Fruit fly (Drosophila melanogaster): ENCODE measurements around the gene bcn92.
A peak's percentile ranks its signal among the peaks of the same experiment; 100 is the strongest.

bcn92 gene

DNA sequence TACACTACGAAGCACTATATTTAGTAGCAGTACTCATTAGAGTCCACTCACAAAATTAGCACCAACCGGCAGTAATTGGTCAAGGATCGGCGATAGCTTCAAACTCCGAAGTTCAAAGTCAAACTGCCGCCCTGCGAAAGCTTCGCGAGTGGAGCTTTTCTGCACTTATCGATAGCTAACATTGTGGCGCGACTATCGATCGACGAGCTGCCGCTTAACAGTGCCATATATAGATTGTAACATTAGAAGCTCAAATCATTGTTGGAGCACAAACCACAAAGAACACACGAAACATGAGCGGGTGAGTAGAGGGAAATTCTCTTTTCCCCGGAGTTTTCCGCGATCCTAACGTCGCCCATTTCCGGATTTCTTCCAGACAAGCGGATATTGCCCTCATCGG lies 4.3 kb downstream of the bcn92 start, which contains the start of gene Pgd (continued):
- TF ChIP-seq CG15514 (GFP tag; optimal IDR thresholded peaks at IDR 0.05) (peak; percentile 39), NFAT (GFP tag; IDR thresholded peaks at IDR 0.05) (no peak), sima (GFP tag; optimal IDR thresholded peaks at IDR 0.05) (no peak), CG13894 (tag; optimal IDR thresholded peaks at IDR 0.05) (no peak), Dref (GFP tag; IDR thresholded peaks at IDR 0.05) (peak; percentile 68), gce (GFP tag; IDR thresholded peaks at IDR 0.05) (no peak), CG13123 (GFP tag; optimal IDR thresholded peaks at IDR 0.05) (no peak), Jarid2 (GFP tag; optimal IDR thresholded peaks at IDR 0.05) (peak; percentile 15), slp2 (GFP tag; optimal IDR thresholded peaks at IDR 0.05) (no peak), Dll (GFP tag; IDR thresholded peaks at IDR 0.05; ENCODE audit: partially characterized antibody) (peak; percentile 57; the same call in 2 of the 4 replicates), CG18011 (GFP tag; optimal IDR thresholded peaks at IDR 0.05) (no peak), CG14710 (tag; optimal IDR thresholded peaks at IDR 0.05) (no peak), CG34376 (GFP tag; optimal IDR thresholded peaks at IDR 0.05) (peak; percentile 39), inv (GFP tag; IDR thresholded peaks at IDR 0.05; ENCODE audit: partially characterized antibody) (peak; percentile 34; the same call in 1 of the 2 replicates), Optix (GFP tag; IDR thresholded peaks at IDR 0.05) (no peak), Fer1 (GFP tag; optimal IDR thresholded peaks at IDR 0.05) (peak; percentile 37), CG17328 (GFP tag; IDR thresholded peaks at IDR 0.05) (no peak), Gug (GFP tag; IDR thresholded peaks at IDR 0.05) (no peak), Bteb2 (GFP tag; optimal IDR thresholded peaks at IDR 0.05) (no peak), Tbp (GFP tag; optimal IDR thresholded peaks at IDR 0.05) (no peak), Meics (GFP tag; optimal IDR thresholded peaks at IDR 0.05) (no peak), CG17359 (tag; optimal IDR thresholded peaks at IDR 0.05) (no peak), gfzf (GFP tag; optimal IDR thresholded peaks at IDR 0.05) (no peak), Drgx (GFP tag; IDR thresholded peaks at IDR 0.05) (no peak), CG2199 (GFP tag; IDR thresholded peaks at IDR 0.05) (no peak), CG8089 (GFP tag; optimal IDR thresholded peaks at IDR 0.05) (no peak), HLH4C (GFP tag; IDR thresholded peaks at IDR 0.05; ENCODE audit: partially characterized antibody) (peak; percentile 51; the same call in 2 of the 3 replicates), stc (GFP tag; IDR thresholded peaks at IDR 0.05) (no peak), pzg (GFP tag; optimal IDR thresholded peaks at IDR 0.05) (peak; percentile 56), CG13287 (GFP tag; IDR thresholded peaks at IDR 0.05; ENCODE audit: partially characterized antibody) (peak; percentile 79), Oli (tag; optimal IDR thresholded peaks at IDR 0.05) (no peak), eyg (GFP tag; optimal IDR thresholded peaks at IDR 0.05) (no peak), CG18619 (GFP tag; optimal IDR thresholded peaks at IDR 0.05) (no peak), Dp (GFP tag; optimal IDR thresholded peaks at IDR 0.05) (peak; percentile 75), CG12236 (GFP tag; optimal IDR thresholded peaks at IDR 0.05) (no peak), D19A (tag; optimal IDR thresholded peaks at IDR 0.05) (no peak), Pdp1 (GFP tag; optimal IDR thresholded peaks at IDR 0.05) (no peak), fru (optimal IDR thresholded peaks at IDR 0.05) (no peak), CHES-1-like (GFP tag; optimal IDR thresholded peaks at IDR 0.05) (no peak), Hmx (GFP tag; optimal IDR thresholded peaks at IDR 0.05) (no peak), hth (optimal IDR thresholded peaks at IDR 0.05) (no peak), Abd-B (GFP tag; optimal IDR thresholded peaks at IDR 0.05) (no peak), oc (tag; optimal IDR thresholded peaks at IDR 0.05) (no peak), CG6791 (GFP tag; IDR thresholded peaks at IDR 0.05; ENCODE audit: partially characterized antibody) (peak; percentile 60; the same call in 2 of the 3 replicates), Spps (tag; optimal IDR thresholded peaks at IDR 0.05) (no peak), HLH54F (GFP tag; optimal IDR thresholded peaks at IDR 0.05) (no peak), CG17361 (GFP tag; IDR thresholded peaks at IDR 0.05) (no peak), CG33213 (GFP tag; optimal IDR thresholded peaks at IDR 0.05) (no peak), lilli (GFP tag; optimal IDR thresholded peaks at IDR 0.05) (no peak), CG8478 (optimal IDR thresholded peaks at IDR 0.05) (no peak), danr (GFP tag; IDR thresholded peaks at IDR 0.05) (no peak), HmgZ (tag; optimal IDR thresholded peaks at IDR 0.05) (no peak)

Data from whole organism, embryonic.